Worm (Caenorhabditis elegans): ENCODE measurements around the gene K08C7.7.
"Not testable (repeated sequence)": the region's sequence is repeated elsewhere in the genome, so short reads cannot be mapped to it uniquely, and the experiment has no call there.

Gene K08C7.7

DNA sequence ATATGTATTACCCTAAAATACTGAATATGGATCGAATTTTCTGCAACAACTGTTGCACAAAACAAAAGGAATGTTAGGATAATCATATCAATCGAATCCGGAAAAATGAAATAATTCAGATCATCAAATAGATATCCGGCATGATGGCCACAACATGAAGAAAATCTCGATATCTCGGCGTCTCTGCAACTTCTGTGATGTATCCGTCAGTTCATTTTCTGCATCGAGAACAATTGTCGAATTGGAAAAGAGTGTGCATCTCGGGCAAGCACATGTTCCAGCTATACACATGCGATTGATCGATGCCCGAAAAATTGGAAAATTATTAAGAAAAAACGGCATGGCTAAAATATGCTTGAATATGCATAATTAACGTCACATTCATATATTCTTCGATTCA lies 21.5 kb downstream of the K08C7.7 start, which contains the start of the genes K08C7.6 and R102.1:
Gene K08C7.6, minus strand, starts transcription at position 101 of the 400 bp plus-strand sequence.
Gene R102.1, plus strand, starts transcription at position 291 of the 400 bp plus-strand sequence.
- no peak for TF ChIP-seq egl-5 (tag; optimal IDR thresholded peaks at IDR 0.05)
- TF ChIP-seq lin-39 (tag; optimal IDR thresholded peaks at IDR 0.05): no peak
- TF ChIP-seq aly-2 (tag; optimal IDR thresholded peaks at IDR 0.05): no peak
- TF ChIP-seq fkh-2 (tag; optimal IDR thresholded peaks at IDR 0.05): no peak
- no peak for TF ChIP-seq fkh-10 (GFP tag; optimal IDR thresholded peaks at IDR 0.05)
- TF ChIP-seq mdl-1 (tag; optimal IDR thresholded peaks at IDR 0.05): no peak
- TF ChIP-seq nhr-11 (tag; optimal IDR thresholded peaks at IDR 0.05): no peak
- no peak for TF ChIP-seq nhr-23 (tag; optimal IDR thresholded peaks at IDR 0.05)
- TF ChIP-seq nhr-77 (tag; optimal IDR thresholded peaks at IDR 0.05): no peak
- no peak for TF ChIP-seq nhr-76 (tag; optimal IDR thresholded peaks at IDR 0.05)

DNA sequence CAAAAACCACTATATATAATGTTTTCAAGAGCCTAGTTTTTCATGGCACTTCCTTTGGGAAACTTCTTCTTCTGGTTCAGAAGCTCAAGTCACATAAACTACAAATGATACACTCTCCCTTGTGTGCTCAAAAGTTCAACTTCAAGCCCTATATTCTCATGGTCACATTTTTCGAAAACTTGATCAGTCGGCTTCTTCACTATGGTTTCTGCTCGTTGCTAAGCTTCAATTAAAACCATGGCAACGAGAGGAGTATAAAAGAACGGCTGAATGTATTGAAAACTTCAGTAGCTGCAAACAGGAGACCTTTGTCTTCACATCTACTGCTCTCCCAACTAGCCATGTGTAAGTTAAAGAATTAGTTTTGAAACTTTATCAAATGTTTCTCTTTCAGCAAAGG lies 23.1 kb downstream of the K08C7.7 start, which contains the start of gene R102.2:
Gene R102.2, plus strand, starts transcription at position 301 of the 400 bp plus-strand sequence.
- TF ChIP-seq nhr-67, daf-12, unc-39 (tag; optimal IDR thresholded peaks at IDR 0.05): not testable (repeated sequence)

- TF ChIP-seq nhr-11 (tag; optimal IDR thresholded peaks at IDR 0.05) (peak; percentile 7), sea-2 (GFP tag; optimal IDR thresholded peaks at IDR 0.05) (no peak)
Observed at ce11 chrIV:10688972-10689567, 24.8 kb downstream of the K08C7.7 start, which contains the start of gene R102.3. TSS of gene R102.3 (plus strand) at chrIV:10689517.

ce11 chrIV:10690139-10690538 lies 25.9 kb downstream of the K08C7.7 start, which contains the start of gene R102.8:
TSS of gene R102.8 (minus strand) at chrIV:10690239.
- TF ChIP-seq skn-1 (tag; optimal IDR thresholded peaks at IDR 0.05) (no peak), nhr-23 (tag; optimal IDR thresholded peaks at IDR 0.05) (no peak), ama-1 (optimal IDR thresholded peaks at IDR 0.05) (no peak), egl-27 (tag; optimal IDR thresholded peaks at IDR 0.05) (no peak), elt-2 (tag; optimal IDR thresholded peaks at IDR 0.05) (no peak), jun-1 (tag; optimal IDR thresholded peaks at IDR 0.05) (no peak), mdl-1 (tag; optimal IDR thresholded peaks at IDR 0.05) (no peak), nhr-77 (tag; optimal IDR thresholded peaks at IDR 0.05) (no peak), R02D3.7 (tag; optimal IDR thresholded peaks at IDR 0.05) (no peak), nhr-237 (tag; optimal IDR thresholded peaks at IDR 0.05) (no peak), aly-2 (tag; optimal IDR thresholded peaks at IDR 0.05) (no peak)

- no peak for TF ChIP-seq nhr-43 (tag; optimal IDR thresholded peaks at IDR 0.05; ENCODE audit: poor library complexity, severe bottlenecking)
- TF ChIP-seq egl-27 (tag; optimal IDR thresholded peaks at IDR 0.05): no peak
- no peak for TF ChIP-seq lin-15B (tag; optimal IDR thresholded peaks at IDR 0.05)
- TF ChIP-seq mdl-1 (tag; optimal IDR thresholded peaks at IDR 0.05): no peak
- no peak for TF ChIP-seq lin-39 (tag; optimal IDR thresholded peaks at IDR 0.05)
- TF ChIP-seq daf-12 (tag; optimal IDR thresholded peaks at IDR 0.05): no peak
- TF ChIP-seq nhr-28 (tag; optimal IDR thresholded peaks at IDR 0.05): no peak
- no peak for TF ChIP-seq snpc-4 (tag; optimal IDR thresholded peaks at IDR 0.05)
Observed at ce11 chrIV:10695203-10695602, 31.0 kb downstream of the K08C7.7 start, which contains the start of gene R102.4. TSS of gene R102.4 (minus strand) at chrIV:10695303.

ce11 chrIV:10697022-10697979 lies 33.1 kb downstream of the K08C7.7 start, which contains the start of gene allo-1:
TSS of gene allo-1 (minus strand) at chrIV:10697072.
- TF ChIP-seq elt-1 (tag; optimal IDR thresholded peaks at IDR 0.05): no peak
- no peak for TF ChIP-seq nhr-28 (tag; optimal IDR thresholded peaks at IDR 0.05)
- no peak for TF ChIP-seq daf-12 (tag; optimal IDR thresholded peaks at IDR 0.05)
- TF ChIP-seq sea-2 (GFP tag; optimal IDR thresholded peaks at IDR 0.05): no peak
- TF ChIP-seq R02D3.7 (tag; optimal IDR thresholded peaks at IDR 0.05): no peak
- peak; percentile 67 for TF ChIP-seq pha-4 (tag; optimal IDR thresholded peaks at IDR 0.05)
- TF ChIP-seq hmg-11 (tag; optimal IDR thresholded peaks at IDR 0.05): peak; percentile 45
- no peak for TF ChIP-seq fos-1 (tag; optimal IDR thresholded peaks at IDR 0.05)
- TF ChIP-seq nhr-43 (tag; optimal IDR thresholded peaks at IDR 0.05; ENCODE audit: poor library complexity, severe bottlenecking): no peak
- peak; percentile 40 for TF ChIP-seq lin-39 (tag; optimal IDR thresholded peaks at IDR 0.05)
- no peak for TF ChIP-seq nhr-12 (tag; optimal IDR thresholded peaks at IDR 0.05)
- TF ChIP-seq jun-1 (tag; optimal IDR thresholded peaks at IDR 0.05): peak; percentile 72
- no peak for TF ChIP-seq lsy-12 (tag; optimal IDR thresholded peaks at IDR 0.05)
- TF ChIP-seq skn-1 (tag; optimal IDR thresholded peaks at IDR 0.05): peak; percentile 1
- TF ChIP-seq ceh-16 (tag; optimal IDR thresholded peaks at IDR 0.05): no peak
- TF ChIP-seq aly-2 (tag; optimal IDR thresholded peaks at IDR 0.05): no peak
- TF ChIP-seq nhr-11 (tag; optimal IDR thresholded peaks at IDR 0.05): no peak
- no peak for TF ChIP-seq nhr-77 (tag; optimal IDR thresholded peaks at IDR 0.05)
- peak; percentile 23 for TF ChIP-seq lin-15B (tag; optimal IDR thresholded peaks at IDR 0.05)
- peak; percentile 47 for TF ChIP-seq elt-2 (tag; optimal IDR thresholded peaks at IDR 0.05)
- TF ChIP-seq pqm-1 (tag; optimal IDR thresholded peaks at IDR 0.05): peak; percentile 15
- TF ChIP-seq nhr-237 (tag; optimal IDR thresholded peaks at IDR 0.05): no peak
- no peak for TF ChIP-seq ztf-11 (tag; optimal IDR thresholded peaks at IDR 0.05)
- TF ChIP-seq mml-1 (tag; optimal IDR thresholded peaks at IDR 0.05): no peak
- peak; percentile 8 for TF ChIP-seq ama-1 (optimal IDR thresholded peaks at IDR 0.05)
- TF ChIP-seq ztf-4 (tag; optimal IDR thresholded peaks at IDR 0.05): no peak
- no peak for TF ChIP-seq tbx-2 (tag; optimal IDR thresholded peaks at IDR 0.05)
- TF ChIP-seq nhr-67 (tag; optimal IDR thresholded peaks at IDR 0.05): no peak
